Fruit fly (Drosophila melanogaster) whole organism, larva: ENCODE measurements around the gene CG3982.

Experiments used
- noc ChIP-seq: fragments of 200-800 bp; sonication (Bioruptor generic); optimal IDR thresholded peaks from 3 replicates; lab custom pipeline; 2019; ENCODE audit warnings: missing biosample characterization, mild to moderate bottlenecking, missing genetic modification characterization, moderate library complexity

CG3982 gene

DNA sequence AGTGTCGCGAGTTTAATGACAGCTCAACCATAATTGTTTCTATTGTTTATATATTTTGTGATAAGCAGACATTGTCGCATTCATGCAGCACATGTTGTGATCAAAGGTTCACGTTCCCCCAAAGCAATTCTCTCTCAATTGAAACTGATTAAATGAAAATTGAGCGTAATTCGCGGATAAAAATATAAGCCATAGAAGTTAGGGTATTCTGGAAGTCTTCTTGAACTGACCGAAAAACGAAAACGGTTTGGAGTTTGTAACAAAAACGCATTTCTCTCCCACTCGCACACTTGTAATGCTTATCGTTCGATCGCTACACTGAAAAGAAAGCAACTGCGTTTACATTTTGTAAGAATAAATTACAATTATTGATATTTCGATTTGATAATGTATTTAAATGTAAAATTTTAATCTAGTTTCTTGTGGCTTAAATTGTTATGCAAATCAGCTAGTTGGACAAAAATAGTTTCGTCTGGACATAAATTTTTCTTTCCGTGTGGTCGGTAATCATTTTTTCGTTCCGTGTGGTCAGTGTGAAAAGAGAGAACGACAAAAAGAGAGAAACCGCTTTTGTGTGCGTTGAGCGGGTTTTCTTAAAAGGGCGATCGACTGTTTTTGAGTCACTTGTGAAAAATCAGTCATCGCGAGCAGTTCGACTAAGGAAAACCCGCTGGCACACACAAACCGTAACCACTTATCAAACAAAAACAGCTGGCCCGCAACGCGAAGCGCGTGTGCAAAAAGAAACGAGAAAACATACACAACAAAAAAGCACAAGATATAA lies 5.6 kb upstream of the CG3982 start, which contains the start of gene aay:
aay (plus strand) TSS at position 618 of the 784 bp plus-strand sequence.
- peak; percentile 97 for TF ChIP-seq noc (tag; lab: Kevin White, UChicago)

dm6 chr3L:9422135-9422534 lies 4.9 kb upstream of the CG3982 start:
- TF ChIP-seq noc (tag; lab: Kevin White, UChicago) = peak; percentile 15

- no peak for TF ChIP-seq noc (tag; lab: Kevin White, UChicago)
These were observed 4.4 kb upstream of the CG3982 start for dm6 chr3L:9421621-9422020.

DNA sequence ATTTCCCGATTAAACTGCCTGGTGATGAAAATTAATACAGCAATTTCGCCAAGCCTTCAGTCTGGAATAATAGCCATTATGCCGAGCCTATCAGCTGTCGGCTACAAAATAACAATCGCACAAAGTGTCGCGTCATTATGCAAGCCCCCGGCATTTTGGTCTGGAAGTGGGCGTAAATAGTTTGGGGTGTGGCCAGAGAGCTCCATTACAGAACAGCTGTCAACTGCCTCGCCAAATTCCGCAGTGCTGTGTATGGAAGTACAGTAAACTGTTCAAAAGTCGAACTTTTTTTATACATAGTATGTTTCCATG lies 3.6 kb upstream of the CG3982 start:
- no peak for TF ChIP-seq noc (tag; lab: Kevin White, UChicago)

- TF ChIP-seq noc (tag; lab: Kevin White, UChicago) = peak; percentile 26
These were observed 3.0 kb upstream of the CG3982 start for dm6 chr3L:9420054-9420818.

- no peak for TF ChIP-seq noc (tag; lab: Kevin White, UChicago)
These were observed 2.1 kb upstream of the CG3982 start for dm6 chr3L:9419328-9419727.

DNA sequence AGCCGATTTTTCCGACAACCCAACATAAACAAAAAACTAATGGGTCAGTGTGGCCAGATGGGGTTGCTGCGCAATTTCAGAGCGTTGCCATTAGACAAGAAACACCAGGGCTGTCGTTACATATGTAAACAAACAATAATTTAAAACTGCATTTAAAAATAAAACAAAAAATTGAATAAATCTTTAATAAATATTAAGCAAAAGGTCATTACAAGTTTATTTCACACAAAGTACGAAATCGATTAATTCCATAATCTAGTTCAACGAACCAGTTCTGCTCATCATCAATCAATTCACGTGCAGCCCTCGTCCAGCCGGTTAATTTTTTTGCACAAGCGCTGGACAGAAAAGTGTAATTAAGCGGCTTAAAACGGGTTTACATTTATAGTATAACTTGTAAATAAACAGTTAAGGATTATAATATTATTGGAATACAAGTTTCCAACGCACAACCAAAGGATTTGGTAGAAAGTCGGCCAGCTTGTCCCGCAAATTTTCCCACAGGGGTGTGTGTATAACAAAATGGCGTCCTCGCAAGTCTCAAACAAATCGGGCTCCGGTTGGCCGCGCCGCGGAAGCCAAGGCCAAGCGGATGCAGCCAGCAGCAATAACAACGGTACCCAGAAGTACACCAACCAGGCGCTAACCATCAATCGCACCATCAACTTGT lies 6.3 kb downstream of the CG3982 start, which contains the start of the genes CG4022 and Cpsf5:
CG4022 (minus strand) TSS at position 79 of the 670 bp plus-strand sequence.
Cpsf5 (plus strand) TSS at position 285 of the 670 bp plus-strand sequence.
- peak; percentile 82 for TF ChIP-seq noc (tag; lab: Kevin White, UChicago)

- no peak for TF ChIP-seq noc (tag; lab: Kevin White, UChicago)
These were observed 7.1 kb downstream of the CG3982 start for dm6 chr3L:9410030-9410589.

DNA sequence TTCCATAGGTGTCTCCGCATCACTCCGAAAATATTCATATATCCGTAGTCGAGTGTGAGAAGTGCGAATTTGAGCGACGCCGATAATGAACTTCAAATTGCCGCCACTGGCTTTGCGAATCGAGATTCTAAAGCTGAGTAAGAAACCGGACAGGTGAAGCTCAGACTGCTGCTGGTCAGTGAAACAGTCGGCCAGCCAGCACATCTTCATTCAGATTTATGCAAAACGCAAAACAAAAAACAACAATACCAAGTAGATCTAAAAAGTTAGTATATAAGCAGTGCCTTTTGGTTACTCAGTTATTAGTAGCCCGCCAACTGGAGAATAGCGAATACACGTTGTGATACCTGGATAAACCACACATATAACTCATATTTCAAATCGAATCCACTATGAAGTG lies 12.7 kb downstream of the CG3982 start, which contains the start of gene Cpr67B:
Cpr67B (plus strand) TSS at position 301 of the 400 bp plus-strand sequence.
- no peak for TF ChIP-seq noc (tag; lab: Kevin White, UChicago)

- TF ChIP-seq noc (tag; lab: Kevin White, UChicago) = no peak
These were observed 14.9 kb downstream of the CG3982 start, which contains the start of gene eIF4E1 for dm6 chr3L:9402157-9402890. eIF4E1 (minus strand) TSS chr3L:9402460.

DNA sequence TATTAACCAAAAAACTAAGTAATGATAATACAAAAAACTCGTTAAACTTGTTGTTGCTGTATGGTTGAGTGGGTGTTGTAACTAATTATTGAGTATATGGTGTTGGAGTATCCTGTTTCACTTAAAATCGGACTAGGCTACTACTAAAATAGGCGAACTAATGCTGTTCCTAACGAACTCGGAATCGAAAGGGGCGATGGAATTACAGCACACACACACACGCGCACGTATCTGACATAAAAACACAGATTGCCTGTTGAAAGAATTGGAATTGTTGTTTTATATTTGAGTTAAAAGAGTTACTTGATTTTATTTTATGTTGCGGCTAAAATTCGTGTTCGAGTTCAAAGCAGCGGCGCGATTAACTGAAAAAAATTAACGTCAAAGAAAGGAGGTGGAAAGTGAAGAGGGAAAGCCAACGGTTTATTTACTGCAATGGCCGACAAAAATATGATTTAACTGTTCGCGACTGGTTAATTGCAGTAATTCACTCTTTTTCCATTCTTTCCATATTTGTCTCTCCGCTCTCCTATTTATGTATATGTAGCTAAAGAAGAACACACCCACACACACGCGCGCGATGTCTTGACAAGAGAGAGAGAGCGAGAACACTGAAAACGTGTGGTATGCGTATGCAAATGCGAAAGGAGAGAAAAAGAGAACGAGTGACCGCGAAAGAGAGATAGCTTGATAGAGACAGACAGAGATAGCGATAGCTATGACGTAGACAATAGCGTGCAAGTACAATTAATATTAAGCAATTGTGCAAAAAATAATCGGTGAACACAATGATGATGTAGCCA lies 15.6 kb downstream of the CG3982 start:
- TF ChIP-seq noc (tag; lab: Kevin White, UChicago) = no peak

- TF ChIP-seq noc (tag; lab: Kevin White, UChicago) = no peak
These were observed 16.4 kb downstream of the CG3982 start for dm6 chr3L:9400697-9401353.

- TF ChIP-seq noc (tag; lab: Kevin White, UChicago) = no peak
These were observed 17.3 kb downstream of the CG3982 start for dm6 chr3L:9399855-9400254.
